Worm (Caenorhabditis elegans): ENCODE data around the gene Y37D8A.4.

- TF ChIP-seq B0310.2 (tag; optimal IDR thresholded peaks at IDR 0.05) (no peak), aly-1 (tag; optimal IDR thresholded peaks at IDR 0.05) (no peak), hnd-1 (tag; optimal IDR thresholded peaks at IDR 0.05) (no peak)
Observed at ce11 chrIII:12819148-12819547, 19.6 kb downstream of the Y37D8A.4 start.

Measured in whole organism, early embryonic.